Fruit fly (Drosophila melanogaster): Measurements from ENCODE around the gene alpha-Est9.

DNA sequence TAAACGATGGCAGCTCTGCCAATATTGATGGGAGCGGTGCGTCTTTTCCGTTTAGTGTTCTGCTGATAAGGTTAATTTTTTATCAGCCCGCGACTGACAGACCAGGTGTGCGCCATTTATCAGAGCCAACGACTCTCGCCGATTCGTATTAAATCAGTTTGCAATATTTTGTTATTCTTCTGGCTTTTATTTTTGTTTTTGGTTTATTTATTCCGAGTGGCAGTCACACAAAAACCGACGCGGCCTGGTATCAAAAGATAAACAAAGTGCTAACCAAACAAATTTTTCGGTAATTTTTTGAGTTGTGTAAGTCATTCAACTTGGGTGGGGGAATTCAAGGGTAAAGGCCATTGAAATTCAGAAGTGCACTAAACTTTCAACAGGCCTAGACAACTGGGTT is 7.4 kb downstream of the alpha-Est9 start:
- TF ChIP-seq EcR (GFP tag; optimal IDR thresholded peaks at IDR 0.05): no peak
- TF ChIP-seq Pif1A (GFP tag; optimal IDR thresholded peaks at IDR 0.05): no peak
- no peak for TF ChIP-seq CG10348 (GFP tag; IDR thresholded peaks at IDR 0.05)
- TF ChIP-seq CG8301 (tag; optimal IDR thresholded peaks at IDR 0.05): no peak
- TF ChIP-seq CG12605 (GFP tag; IDR thresholded peaks at IDR 0.05): no peak
- no peak for TF ChIP-seq Pif1B (GFP tag; optimal IDR thresholded peaks at IDR 0.05)
- no peak for TF ChIP-seq Ets98B (GFP tag; IDR thresholded peaks at IDR 0.05)
- TF ChIP-seq CG8159 (tag; optimal IDR thresholded peaks at IDR 0.05): no peak
- TF ChIP-seq rn (GFP tag; IDR thresholded peaks at IDR 0.05): no peak
- no peak for TF ChIP-seq CG17806 (tag; optimal IDR thresholded peaks at IDR 0.05)
- TF ChIP-seq CG4496 (GFP tag; IDR thresholded peaks at IDR 0.05): no peak
- no peak for TF ChIP-seq Snoo (tag; optimal IDR thresholded peaks at IDR 0.05)
- no peak for TF ChIP-seq CG9948 (tag; optimal IDR thresholded peaks at IDR 0.05)
- no peak for TF ChIP-seq CG32121 (GFP tag; IDR thresholded peaks at IDR 0.05)
